Fruit fly (Drosophila melanogaster) whole organism, embryonic: Measurements from ENCODE around the gene Adsl.

Source experiments
- CG13775 ChIP-seq: fragments of 200-800 bp; sonication (Bioruptor generic); optimal IDR thresholded peaks from 3 replicates; lab custom pipeline; 2017; ENCODE audit warnings: missing biosample characterization, mild to moderate bottlenecking, missing genetic modification characterization
- CG15514 ChIP-seq: fragments of 200-800 bp; sonication (Bioruptor generic); optimal IDR thresholded peaks from 3 replicates; lab custom pipeline; 2017; ENCODE audit warnings: missing biosample characterization, missing genetic modification characterization, mild to moderate bottlenecking, moderate library complexity, missing genetic modification reagents
- CG1603 ChIP-seq: fragments of 200-800 bp; sonication (Bioruptor generic); optimal IDR thresholded peaks from 2 replicates; lab custom pipeline; 2019; ENCODE audit warnings: missing biosample characterization, mild to moderate bottlenecking, missing genetic modification characterization, moderate library complexity
- CG16813 ChIP-seq: fragments of 200-800 bp; sonication (Bioruptor generic); IDR thresholded peaks from 3 replicates; pipeline ENCODE4 v1.3.6; 2022; ENCODE audit warnings: missing biosample characterization, missing genetic modification characterization; ENCODE audit not compliant: partially characterized antibody
- CG18619 ChIP-seq: fragments of 200-800 bp; sonication (Bioruptor generic); optimal IDR thresholded peaks from 3 replicates; lab custom pipeline; 2017; ENCODE audit warnings: missing biosample characterization, mild to moderate bottlenecking, missing genetic modification characterization
- CG18764 ChIP-seq: fragments of 200-800 bp; sonication (Bioruptor generic); optimal IDR thresholded peaks from 3 replicates; lab custom pipeline; 2016; ENCODE audit warnings: missing biosample characterization, missing genetic modification characterization
- CG30020 ChIP-seq: fragments of 200-800 bp; optimal IDR thresholded peaks from 2 replicates; lab custom pipeline; 2019; ENCODE audit warnings: missing biosample characterization, mild to moderate bottlenecking, missing genetic modification characterization, moderate library complexity
- CG30403 ChIP-seq: fragments of 200-800 bp; sonication (Bioruptor generic); optimal IDR thresholded peaks from 3 replicates; lab custom pipeline; 2016; ENCODE audit warnings: missing biosample characterization, missing genetic modification characterization
- CG7963 ChIP-seq: fragments of 200-800 bp; sonication (Bioruptor generic); IDR thresholded peaks from 3 replicates; pipeline ENCODE4 v1.3.6; 2022; ENCODE audit warnings: missing biosample characterization, missing genetic modification characterization; ENCODE audit not compliant: partially characterized antibody
- CG8944 ChIP-seq: fragments of 200-800 bp; sonication (Bioruptor generic); optimal IDR thresholded peaks from 3 replicates; lab custom pipeline; 2016; ENCODE audit warnings: missing biosample characterization, missing genetic modification characterization
- Dbx ChIP-seq: fragments of 200-800 bp; sonication (Bioruptor generic); IDR thresholded peaks from 3 replicates; pipeline ENCODE4 v1.3.6; 2022; ENCODE audit warnings: missing biosample characterization, missing genetic modification characterization
- Dek ChIP-seq: fragments of 200-800 bp; sonication (Bioruptor generic); optimal IDR thresholded peaks from 3 replicates; lab custom pipeline; 2019; ENCODE audit warnings: missing biosample characterization, mild to moderate bottlenecking, missing genetic modification characterization, moderate library complexity
- HLH54F ChIP-seq: fragments of 200-800 bp; sonication (Bioruptor generic); optimal IDR thresholded peaks from 3 replicates; lab custom pipeline; 2016; ENCODE audit warnings: missing biosample characterization, missing genetic modification characterization
- MBD-R2 ChIP-seq: fragments of 200-800 bp; sonication (Bioruptor generic); IDR thresholded peaks from 2 replicates; pipeline ENCODE4 v1.3.6; 2022; ENCODE audit warnings: missing biosample characterization, missing genetic modification characterization
- Med ChIP-seq: fragments of 200-800 bp; sonication (Bioruptor generic); peaks from one replicate; lab custom pipeline; 2016; ENCODE audit warnings: missing biosample characterization, missing genetic modification characterization, mild to moderate bottlenecking, inconsistent platforms, moderate library complexity
- Pdp1 ChIP-seq, 2 experiments: fragments of 200-800 bp; sonication (Bioruptor generic); optimal IDR thresholded peaks; 3 replicates each; lab custom pipeline; 2016; ENCODE audit warnings: missing biosample characterization in 2 of 2, missing genetic modification characterization in 2 of 2, mild to moderate bottlenecking in 1 of 2, moderate library complexity in 1 of 2
- Sox100B ChIP-seq: fragments of 200-800 bp; sonication (Bioruptor generic); optimal IDR thresholded peaks from 3 replicates; lab custom pipeline; 2018; ENCODE audit warnings: missing biosample characterization, mild to moderate bottlenecking, missing genetic modification characterization
- Ssrp ChIP-seq: fragments of 200-800 bp; sonication (Bioruptor generic); optimal IDR thresholded peaks from 2 replicates; lab custom pipeline; 2018; ENCODE audit warnings: missing biosample characterization, mild to moderate bottlenecking, missing genetic modification characterization, moderate library complexity
- ato ChIP-seq: fragments of 200-800 bp; sonication (Bioruptor generic); IDR thresholded peaks from 2 replicates; pipeline ENCODE4 v1.3.6; 2022; ENCODE audit warnings: missing biosample characterization, missing genetic modification characterization; ENCODE audit not compliant: partially characterized antibody
- az2 ChIP-seq: fragments of 200-800 bp; sonication (Bioruptor generic); optimal IDR thresholded peaks from 3 replicates; lab custom pipeline; 2016; ENCODE audit warnings: missing biosample characterization, missing genetic modification characterization
- cad ChIP-seq: fragments of >200 bp; optimal IDR thresholded peaks from 2 replicates; lab custom pipeline; 2017; ENCODE audit warnings: missing biosample characterization, missing genetic modification characterization
- chinmo ChIP-seq: fragments of 200-800 bp; sonication (Bioruptor generic); IDR thresholded peaks from 4 replicates; pipeline ENCODE4 v1.3.6; 2022; ENCODE audit warnings: missing biosample characterization, missing genetic modification characterization; ENCODE audit not compliant: partially characterized antibody
- corto ChIP-seq: fragments of 200-800 bp; sonication (Bioruptor generic); optimal IDR thresholded peaks from 2 replicates; lab custom pipeline; 2016; ENCODE audit warnings: missing biosample characterization, mild to moderate bottlenecking, missing genetic modification characterization, moderate library complexity
- crp ChIP-seq, 2 experiments: fragments of 200-800 bp; sonication (Bioruptor generic); optimal IDR thresholded peaks; 2 replicates in 1 of 2; 3 replicates in 1 of 2; lab custom pipeline; 2017; ENCODE audit warnings: missing biosample characterization in 2 of 2, missing genetic modification characterization in 2 of 2, mild to moderate bottlenecking in 1 of 2, moderate library complexity in 1 of 2
- dpn ChIP-seq, 2 experiments: fragments of 200-800 bp; sonication (Bioruptor generic); optimal IDR thresholded peaks; 3 replicates each; lab custom pipeline; 2016; ENCODE audit warnings: missing biosample characterization in 2 of 2, missing genetic modification characterization in 2 of 2
- ewg ChIP-seq: fragments of 200-800 bp; sonication (Bioruptor generic); optimal IDR thresholded peaks from 3 replicates; lab custom pipeline; 2017; ENCODE audit warnings: mild to moderate bottlenecking, missing biosample characterization, missing genetic modification reagents, missing genetic modification characterization
- exex ChIP-seq: fragments of 200-800 bp; sonication (Bioruptor generic); optimal IDR thresholded peaks from 4 replicates; lab custom pipeline; 2018; ENCODE audit warnings: missing biosample characterization, mild to moderate bottlenecking, missing genetic modification characterization, moderate library complexity
- hbn ChIP-seq: fragments of 200-800 bp; sonication (Bioruptor generic); IDR thresholded peaks from 2 replicates; pipeline ENCODE4 v1.3.6; 2022; ENCODE audit warnings: missing biosample characterization, missing genetic modification characterization; ENCODE audit not compliant: partially characterized antibody
- knrl ChIP-seq: fragments of 200-800 bp; sonication (Bioruptor generic); IDR thresholded peaks from 3 replicates; pipeline ENCODE4 v1.3.6; 2022; ENCODE audit warnings: missing biosample characterization, missing genetic modification characterization; ENCODE audit not compliant: partially characterized antibody
- lbe ChIP-seq: fragments of 200-800 bp; sonication (Bioruptor generic); optimal IDR thresholded peaks from 2 replicates; lab custom pipeline; 2016; ENCODE audit warnings: missing biosample characterization, mild to moderate bottlenecking, missing genetic modification characterization
- mld ChIP-seq: fragments of 200-800 bp; sonication (Bioruptor generic); IDR thresholded peaks from 3 replicates; pipeline ENCODE4 v1.3.6; 2022; ENCODE audit warnings: missing biosample characterization, missing genetic modification characterization; ENCODE audit not compliant: partially characterized antibody
- pita ChIP-seq: fragments of 200-800 bp; sonication (Bioruptor generic); optimal IDR thresholded peaks from 2 replicates; lab custom pipeline; 2017; ENCODE audit warnings: missing biosample characterization, mild to moderate bottlenecking, missing genetic modification characterization
- sob ChIP-seq: fragments of 200-800 bp; sonication (Bioruptor generic); IDR thresholded peaks from 2 replicates; pipeline ENCODE4 v1.3.6; 2022; ENCODE audit warnings: missing biosample characterization, missing genetic modification characterization
- stc ChIP-seq: fragments of 200-800 bp; sonication (Bioruptor generic); IDR thresholded peaks from 2 replicates; pipeline ENCODE4 v1.3.6; 2022; ENCODE audit warnings: missing biosample characterization, missing genetic modification characterization
- stwl ChIP-seq: fragments of 200-800 bp; sonication (Bioruptor generic); optimal IDR thresholded peaks from 3 replicates; lab custom pipeline; 2018; ENCODE audit warnings: missing biosample characterization, mild to moderate bottlenecking, missing genetic modification characterization, moderate library complexity
- sug ChIP-seq: fragments of 200-800 bp; optimal IDR thresholded peaks from 2 replicates; lab custom pipeline; 2019; ENCODE audit warnings: missing biosample characterization, mild to moderate bottlenecking, missing genetic modification characterization, moderate library complexity
- zen ChIP-seq: fragments of 200-800 bp; sonication (Bioruptor generic); optimal IDR thresholded peaks from 3 replicates; lab custom pipeline; 2018; ENCODE audit warnings: missing biosample characterization, mild to moderate bottlenecking, missing genetic modification characterization, moderate library complexity
- zfh2 ChIP-seq: fragments of 200-800 bp; sonication (Bioruptor generic); optimal IDR thresholded peaks from 2 replicates; lab custom pipeline; 2016; ENCODE audit warnings: missing biosample characterization, missing genetic modification characterization

Gene Adsl

DNA sequence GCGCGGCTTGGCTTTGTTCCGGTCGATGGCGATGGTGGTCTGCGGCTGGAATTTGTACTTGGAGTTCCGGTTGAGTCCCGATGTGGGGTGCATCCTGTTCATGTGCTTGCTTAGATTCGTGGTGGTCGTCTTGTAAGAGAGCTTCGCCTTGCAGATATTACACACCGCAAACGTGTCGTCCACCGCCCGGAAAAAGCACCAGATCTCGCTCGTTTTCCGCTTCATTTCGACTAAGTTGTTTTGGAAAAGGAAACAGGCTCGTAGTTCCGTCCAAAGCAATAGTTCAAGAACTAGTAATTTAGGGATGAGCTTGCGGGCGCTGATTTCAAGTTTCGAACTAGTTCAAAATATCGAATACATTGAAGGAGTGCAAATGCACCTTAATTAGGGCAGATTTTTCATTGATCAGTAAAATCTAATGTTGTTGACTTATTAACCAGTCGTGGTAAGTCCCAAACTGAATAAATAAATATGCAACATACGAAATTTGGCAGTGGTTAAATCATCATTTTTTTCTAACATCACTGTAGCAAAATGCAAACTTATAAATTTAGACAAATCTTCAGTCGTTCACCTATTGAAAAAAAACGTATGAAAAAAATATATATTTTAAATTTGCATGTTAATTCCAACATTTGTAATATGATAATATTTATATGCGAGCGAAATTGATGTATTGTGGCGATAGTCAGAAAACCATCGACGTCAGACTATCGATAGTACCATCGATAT is 22.1 kb upstream of the Adsl start, which contains the start of the genes bdwf and Patr-1 (continued):
- TF ChIP-seq CG16813 (GFP tag; lab: Robert Waterston, UW) (peak; percentile 93), crp (GFP tag; optimal IDR thresholded peaks at IDR 0.05; lab: Kevin White, UChicago) (peak in 1 of 2 experiments; percentile 6), exex (tag; lab: Kevin White, UChicago) (peak; percentile 50), sug (tag; lab: Kevin White, UChicago) (peak; percentile 36), CG7963 (GFP tag; lab: Robert Waterston, UW) (peak; percentile 87), CG18619 (GFP tag; lab: Kevin White, UChicago) (peak; percentile 39), MBD-R2 (peak; percentile 66), Pdp1 (GFP tag; optimal IDR thresholded peaks at IDR 0.05; lab: Kevin White, UChicago) (peak in 1 of 2 experiments; percentile 17), dpn (GFP tag; optimal IDR thresholded peaks at IDR 0.05; lab: Kevin White, UChicago) (peak; percentile 3 to 7), cad (GFP tag; lab: Kevin White, UChicago) (no peak), stc (0 out of 2 replicates have a peak, but pooled peaks have one; percentile 6), CG1603 (tag; lab: Kevin White, UChicago) (peak; percentile 3), CG18764 (peak; percentile 30), mld (peak; percentile 92), CG30020 (tag; lab: Kevin White, UChicago) (peak; percentile 44), ato (GFP tag; lab: Robert Waterston, UW) (peak; percentile 80; the same call in 1 of the 2 replicates), stwl (tag; lab: Kevin White, UChicago) (peak; percentile 32), knrl (GFP tag; lab: Robert Waterston, UW) (peak; percentile 94), CG30403 (peak; percentile 60), CG13775 (GFP tag; lab: Kevin White, UChicago) (peak; percentile 42), Dek (tag; lab: Kevin White, UChicago) (peak; percentile 36), Dbx (GFP tag; lab: Robert Waterston, UW) (no peak), CG8944 (peak; percentile 29), corto (GFP tag; lab: Kevin White, UChicago) (peak; percentile 5), hbn (GFP tag; lab: Robert Waterston, UW) (peak; percentile 84), CG15514 (GFP tag; lab: Kevin White, UChicago) (peak; percentile 99), zfh2 (GFP tag; lab: Kevin White, UChicago) (peak; percentile 2), HLH54F (peak; percentile 53), az2 (GFP tag; lab: Kevin White, UChicago) (peak; percentile 7), ewg (GFP tag; lab: Kevin White, UChicago) (no peak), chinmo (GFP tag; lab: Robert Waterston, UW) (peak; percentile 95), sob (0 out of 2 replicates have a peak, but pooled peaks have one; percentile 12), pita (GFP tag; lab: Kevin White, UChicago) (no peak), Sox100B (GFP tag; lab: Kevin White, UChicago) (peak; percentile 43), Ssrp (peak; percentile 17), lbe (GFP tag; lab: Kevin White, UChicago) (peak; percentile 25), zen (tag; lab: Kevin White, UChicago) (peak; percentile 55), Med (GFP tag; lab: Kevin White, UChicago) (peak; percentile 73)
